Worm (Caenorhabditis elegans): ENCODE measurements around the gene mdt-8.

mdt-8 gene

ce11 chrII:11503761-11504160 lies 29.9 kb downstream of the mdt-8 start:
- TF ChIP-seq ceh-43 (GFP tag; optimal IDR thresholded peaks at IDR 0.05), result no peak
- peak; percentile 23 for TF ChIP-seq ham-2 (GFP tag; optimal IDR thresholded peaks at IDR 0.05)
- no peak for TF ChIP-seq bed-3 (GFP tag; optimal IDR thresholded peaks at IDR 0.05)
- peak; percentile 23 for TF ChIP-seq sptf-1 (tag; optimal IDR thresholded peaks at IDR 0.05)
- no peak for TF ChIP-seq cnd-1 (tag; optimal IDR thresholded peaks at IDR 0.05)
- TF ChIP-seq mls-2 (tag; optimal IDR thresholded peaks at IDR 0.05), result no peak

ce11 chrII:11501956-11502355 lies 31.7 kb downstream of the mdt-8 start:
- TF ChIP-seq mls-2 (tag; optimal IDR thresholded peaks at IDR 0.05), result no peak
- TF ChIP-seq nhr-76 (tag; optimal IDR thresholded peaks at IDR 0.05), result no peak
- TF ChIP-seq ham-2 (GFP tag; optimal IDR thresholded peaks at IDR 0.05), result peak; percentile 59
- no peak for TF ChIP-seq pha-4 (tag; optimal IDR thresholded peaks at IDR 0.05)
- no peak for TF ChIP-seq flh-1 (GFP tag; optimal IDR thresholded peaks at IDR 0.05)
- TF ChIP-seq mab-5 (tag; optimal IDR thresholded peaks at IDR 0.05), result no peak
- TF ChIP-seq ztf-11 (tag; optimal IDR thresholded peaks at IDR 0.05), result no peak
- TF ChIP-seq unc-62 (GFP tag; optimal IDR thresholded peaks at IDR 0.05), result no peak
- no peak for TF ChIP-seq mep-1 (tag; optimal IDR thresholded peaks at IDR 0.05)
- TF ChIP-seq blmp-1 (tag; optimal IDR thresholded peaks at IDR 0.05), result peak; percentile 91
- TF ChIP-seq elt-3 (tag; optimal IDR thresholded peaks at IDR 0.05), result peak; percentile 93
- no peak for TF ChIP-seq nhr-28 (tag; optimal IDR thresholded peaks at IDR 0.05)
- TF ChIP-seq unc-120 (tag; optimal IDR thresholded peaks at IDR 0.05; ENCODE audit: poor library complexity, severe bottlenecking), result no peak
- TF ChIP-seq elt-1 (tag; optimal IDR thresholded peaks at IDR 0.05; ENCODE audit: borderline replicate concordance, insufficient read depth), result peak; percentile 35
- TF ChIP-seq nhr-237 (tag; optimal IDR thresholded peaks at IDR 0.05), result no peak
- TF ChIP-seq cnd-1 (tag; optimal IDR thresholded peaks at IDR 0.05), result no peak
- TF ChIP-seq lin-13 (tag; optimal IDR thresholded peaks at IDR 0.05), result no peak
- no peak for TF ChIP-seq M03D4.4 (tag; optimal IDR thresholded peaks at IDR 0.05)
- no peak for TF ChIP-seq nhr-2 (tag; optimal IDR thresholded peaks at IDR 0.05)
- TF ChIP-seq ceh-83 (GFP tag; optimal IDR thresholded peaks at IDR 0.05), result no peak
- no peak for TF ChIP-seq snpc-4 (tag; optimal IDR thresholded peaks at IDR 0.05)

ce11 chrII:11500198-11500597 lies 33.4 kb downstream of the mdt-8 start, which contains the start of gene B0334.20:
Gene B0334.20 (minus strand): TSS chrII:11500459.
- TF ChIP-seq lin-13 (tag; optimal IDR thresholded peaks at IDR 0.05), result no peak
- no peak for TF ChIP-seq tbx-8 (GFP tag; optimal IDR thresholded peaks at IDR 0.05)
- no peak for TF ChIP-seq bed-3 (GFP tag; optimal IDR thresholded peaks at IDR 0.05)
- no peak for TF ChIP-seq elt-3 (tag; optimal IDR thresholded peaks at IDR 0.05)
- TF ChIP-seq unc-120 (tag; optimal IDR thresholded peaks at IDR 0.05; ENCODE audit: poor library complexity, severe bottlenecking), result no peak
- TF ChIP-seq elt-1 (tag; optimal IDR thresholded peaks at IDR 0.05; ENCODE audit: borderline replicate concordance, insufficient read depth), result no peak
- TF ChIP-seq sem-2 (GFP tag; optimal IDR thresholded peaks at IDR 0.05), result no peak
- TF ChIP-seq nhr-12 (tag; optimal IDR thresholded peaks at IDR 0.05), result no peak
- no peak for TF ChIP-seq hlh-1 (tag; optimal IDR thresholded peaks at IDR 0.05)

ce11 chrII:11497365-11497764 lies 36.3 kb downstream of the mdt-8 start, which contains the start of gene B0334.5:
Gene B0334.5 (plus strand): TSS chrII:11497665.
- TF ChIP-seq ztf-11 (tag; optimal IDR thresholded peaks at IDR 0.05), result no peak
- no peak for TF ChIP-seq nhr-2 (tag; optimal IDR thresholded peaks at IDR 0.05)
- no peak for TF ChIP-seq zip-8 (tag; optimal IDR thresholded peaks at IDR 0.05)
- no peak for TF ChIP-seq cnd-1 (tag; optimal IDR thresholded peaks at IDR 0.05)
- no peak for TF ChIP-seq lsy-2 (tag; optimal IDR thresholded peaks at IDR 0.05)
- TF ChIP-seq M03D4.4 (tag; optimal IDR thresholded peaks at IDR 0.05), result no peak
- no peak for TF ChIP-seq bed-3 (GFP tag; optimal IDR thresholded peaks at IDR 0.05)
- TF ChIP-seq unc-62 (GFP tag; optimal IDR thresholded peaks at IDR 0.05), result no peak
- no peak for TF ChIP-seq mab-5 (tag; optimal IDR thresholded peaks at IDR 0.05)
- TF ChIP-seq nhr-28 (tag; optimal IDR thresholded peaks at IDR 0.05), result no peak
- no peak for TF ChIP-seq nhr-12 (tag; optimal IDR thresholded peaks at IDR 0.05)
- TF ChIP-seq lin-32 (GFP tag; optimal IDR thresholded peaks at IDR 0.05), result no peak
- TF ChIP-seq pha-4 (tag; optimal IDR thresholded peaks at IDR 0.05), result no peak
- TF ChIP-seq nhr-76 (tag; optimal IDR thresholded peaks at IDR 0.05), result no peak
- TF ChIP-seq unc-120 (tag; optimal IDR thresholded peaks at IDR 0.05; ENCODE audit: poor library complexity, severe bottlenecking), result no peak
- TF ChIP-seq mls-2 (tag; optimal IDR thresholded peaks at IDR 0.05), result no peak
- no peak for TF ChIP-seq unc-39 (tag; optimal IDR thresholded peaks at IDR 0.05)
- no peak for TF ChIP-seq tbx-8 (GFP tag; optimal IDR thresholded peaks at IDR 0.05)
- no peak for TF ChIP-seq ham-2 (GFP tag; optimal IDR thresholded peaks at IDR 0.05)

- no peak for TF ChIP-seq nhr-237 (tag; optimal IDR thresholded peaks at IDR 0.05)
- TF ChIP-seq unc-120 (tag; optimal IDR thresholded peaks at IDR 0.05; ENCODE audit: poor library complexity, severe bottlenecking), result peak; percentile 57
- TF ChIP-seq mab-5 (tag; optimal IDR thresholded peaks at IDR 0.05), result no peak
- TF ChIP-seq bed-3 (GFP tag; optimal IDR thresholded peaks at IDR 0.05), result no peak
- no peak for TF ChIP-seq mep-1 (tag; optimal IDR thresholded peaks at IDR 0.05)
- no peak for TF ChIP-seq lin-32 (GFP tag; optimal IDR thresholded peaks at IDR 0.05)
- no peak for TF ChIP-seq lin-13 (tag; optimal IDR thresholded peaks at IDR 0.05)
- no peak for TF ChIP-seq nhr-28 (tag; optimal IDR thresholded peaks at IDR 0.05)
- TF ChIP-seq pha-4 (tag; optimal IDR thresholded peaks at IDR 0.05), result no peak
- TF ChIP-seq hlh-1 (tag; optimal IDR thresholded peaks at IDR 0.05), result peak; percentile 66
- TF ChIP-seq tbx-8 (GFP tag; optimal IDR thresholded peaks at IDR 0.05), result no peak
- TF ChIP-seq nhr-76 (tag; optimal IDR thresholded peaks at IDR 0.05), result no peak
- TF ChIP-seq unc-62 (GFP tag; optimal IDR thresholded peaks at IDR 0.05), result peak; percentile 49
- no peak for TF ChIP-seq ces-1 (GFP tag; optimal IDR thresholded peaks at IDR 0.05)
These were observed 36.8 kb downstream of the mdt-8 start, which contains the start of gene emc-5 for ce11 chrII:11496767-11497166. Gene emc-5 (plus strand): TSS chrII:11496780.
